Fruit fly (Drosophila melanogaster) whole organism, adult: ENCODE results near the gene CG17717.

Experiments
- CG11617 ChIP-seq: fragments of 200-800 bp; sonication (Bioruptor generic); optimal IDR thresholded peaks from 2 replicates; lab custom pipeline; 2017; ENCODE audit warnings: mild to moderate bottlenecking, missing biosample characterization, missing genetic modification reagents, missing genetic modification characterization
- CG12768 ChIP-seq: fragments of 200-800 bp; sonication (Bioruptor generic); optimal IDR thresholded peaks from 2 replicates; lab custom pipeline; 2017; ENCODE audit warnings: missing biosample characterization, missing genetic modification characterization, mild to moderate bottlenecking, moderate library complexity, missing genetic modification reagents
- CG14711 ChIP-seq: fragments of 200-800 bp; sonication (Bioruptor generic); optimal IDR thresholded peaks from 2 replicates; lab custom pipeline; 2018; ENCODE audit warnings: missing biosample characterization, mild to moderate bottlenecking, missing genetic modification characterization, moderate library complexity
- CG1620 ChIP-seq: fragments of 200-800 bp; sonication (Bioruptor generic); optimal IDR thresholded peaks from 2 replicates; lab custom pipeline; 2016; ENCODE audit warnings: missing biosample characterization, missing genetic modification characterization
- CG33017 ChIP-seq: fragments of 200-800 bp; sonication (Bioruptor generic); optimal IDR thresholded peaks from 2 replicates; lab custom pipeline; 2018; ENCODE audit warnings: missing biosample characterization, mild to moderate bottlenecking, missing genetic modification characterization, moderate library complexity
- CG5204 ChIP-seq: fragments of 200-800 bp; sonication (Bioruptor generic); optimal IDR thresholded peaks from 2 replicates; lab custom pipeline; 2016; ENCODE audit warnings: missing biosample characterization, missing genetic modification characterization
- CG7045 ChIP-seq: fragments of 200-800 bp; sonication (Bioruptor generic); optimal IDR thresholded peaks from 2 replicates; lab custom pipeline; 2017; ENCODE audit warnings: missing biosample characterization, mild to moderate bottlenecking, missing genetic modification characterization
- CG7101 ChIP-seq: fragments of 200-800 bp; sonication (Bioruptor generic); optimal IDR thresholded peaks from 2 replicates; lab custom pipeline; 2018; ENCODE audit warnings: missing biosample characterization, mild to moderate bottlenecking, missing genetic modification characterization, moderate library complexity
- Clk ChIP-seq: fragments of 200-800 bp; sonication (Bioruptor generic); optimal IDR thresholded peaks from 2 replicates; lab custom pipeline; 2017; ENCODE audit warnings: missing biosample characterization, missing genetic modification characterization
- Crg-1 ChIP-seq: fragments of 200-800 bp; sonication (Bioruptor generic); optimal IDR thresholded peaks from 2 replicates; lab custom pipeline; 2016; ENCODE audit warnings: missing biosample characterization, missing genetic modification characterization
- Hr96 ChIP-seq: fragments of 200-800 bp; sonication (Bioruptor generic); optimal IDR thresholded peaks from 2 replicates; lab custom pipeline; 2016; ENCODE audit warnings: missing biosample characterization, missing genetic modification characterization
- Mnt ChIP-seq: fragments of 200-800 bp; sonication (Bioruptor generic); optimal IDR thresholded peaks from 2 replicates; lab custom pipeline; 2016; ENCODE audit warnings: missing biosample characterization, mild to moderate bottlenecking, missing genetic modification characterization
- bab1 ChIP-seq: fragments of 200-800 bp; sonication (Bioruptor generic); optimal IDR thresholded peaks from 3 replicates; lab custom pipeline; 2019; ENCODE audit warnings: missing biosample characterization, mild to moderate bottlenecking, missing genetic modification characterization, moderate library complexity
- cic ChIP-seq: fragments of 200-800 bp; sonication (Bioruptor generic); optimal IDR thresholded peaks from 2 replicates; lab custom pipeline; 2017; ENCODE audit warnings: missing biosample characterization, mild to moderate bottlenecking, missing genetic modification characterization, moderate library complexity
- cnc ChIP-seq, 2 experiments: fragments of >200 bp; optimal IDR thresholded peaks; 2 replicates each; lab custom pipeline; 2017
- kay ChIP-seq: fragments of 200-800 bp; sonication (Bioruptor generic); peaks from one replicate; lab custom pipeline; 2016; ENCODE audit warnings: missing biosample characterization, missing genetic modification characterization, borderline replicate concordance
- ovo ChIP-seq: fragments of 200-800 bp; sonication (Bioruptor generic); optimal IDR thresholded peaks from 2 replicates; lab custom pipeline; 2016; ENCODE audit warnings: missing biosample characterization, missing genetic modification characterization
- pad ChIP-seq: fragments of 200-800 bp; sonication (Bioruptor generic); optimal IDR thresholded peaks from 3 replicates; lab custom pipeline; 2017; ENCODE audit warnings: missing biosample characterization, missing genetic modification characterization, mild to moderate bottlenecking, moderate library complexity, missing genetic modification reagents
- tj ChIP-seq: fragments of 200-800 bp; sonication (Bioruptor generic); optimal IDR thresholded peaks from 3 replicates; lab custom pipeline; 2017; ENCODE audit warnings: missing biosample characterization, mild to moderate bottlenecking, missing genetic modification characterization, moderate library complexity

CG17717 gene

DNA sequence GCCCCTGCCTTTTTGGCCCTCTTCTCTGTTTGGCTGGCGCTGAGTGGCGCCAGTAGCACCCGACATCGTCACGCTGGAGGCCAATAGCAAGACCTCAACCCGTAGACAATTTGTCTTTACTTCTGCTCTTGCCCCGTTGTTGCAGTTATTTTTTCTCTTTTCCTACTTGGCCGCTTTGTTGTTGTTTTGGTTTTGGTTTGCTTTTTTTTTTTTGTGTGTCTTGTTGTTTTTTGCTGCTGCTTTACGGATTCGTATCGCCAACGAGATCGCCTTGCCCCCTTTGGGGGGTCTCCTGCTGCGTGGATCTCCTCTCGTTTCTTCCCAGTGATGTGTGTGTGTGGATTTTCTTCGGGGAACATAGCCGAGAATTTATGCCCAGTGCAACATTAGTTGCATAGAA is 42.8 kb downstream of the CG17717 start:
- no peak for TF ChIP-seq Crg-1 (GFP tag; lab: Kevin White, UChicago)
- TF ChIP-seq CG1620 (GFP tag; lab: Kevin White, UChicago): no peak
- TF ChIP-seq tj (GFP tag; lab: Kevin White, UChicago): no peak
- no peak for TF ChIP-seq Mnt (GFP tag; lab: Kevin White, UChicago)
- no peak for TF ChIP-seq cic
- no peak for TF ChIP-seq pad (GFP tag; lab: Kevin White, UChicago)
- no peak for TF ChIP-seq CG7045
- no peak for TF ChIP-seq Clk (GFP tag; lab: Kevin White, UChicago)
- no peak for TF ChIP-seq CG12768 (GFP tag; lab: Kevin White, UChicago)
- no peak for TF ChIP-seq ovo (GFP tag; lab: Kevin White, UChicago)
- TF ChIP-seq CG11617 (GFP tag; lab: Kevin White, UChicago): no peak
- no peak for TF ChIP-seq CG7101 (tag; lab: Kevin White, UChicago)
- no peak for TF ChIP-seq Hr96 (GFP tag; lab: Kevin White, UChicago)
- TF ChIP-seq cnc (optimal IDR thresholded peaks at IDR 0.05; lab: Kevin White, UChicago): no peak
- TF ChIP-seq CG14711: no peak
- no peak for TF ChIP-seq CG5204 (GFP tag; lab: Kevin White, UChicago)
- TF ChIP-seq kay (GFP tag; lab: Kevin White, UChicago): no peak
- no peak for TF ChIP-seq bab1
- TF ChIP-seq CG33017: no peak

DNA sequence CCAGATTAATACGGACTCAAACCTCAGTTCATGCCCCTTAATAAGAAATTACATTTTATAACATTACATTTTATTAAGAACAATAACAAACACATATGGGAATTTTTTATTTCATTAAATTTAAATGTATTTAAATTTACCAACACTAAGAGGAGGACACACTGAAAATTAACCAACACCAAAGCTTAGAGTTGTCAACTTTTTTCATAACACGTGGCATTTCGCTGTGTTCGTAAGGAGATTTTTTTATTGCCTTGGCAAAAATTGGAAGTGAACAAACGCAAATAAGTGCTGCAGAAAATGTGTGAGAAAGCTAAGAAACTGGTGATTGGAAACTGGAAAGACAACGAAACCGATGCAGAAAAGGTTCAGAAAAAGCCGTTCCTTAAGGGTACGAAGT is 44.6 kb downstream of the CG17717 start, which contains the start of gene CG14443:
Gene CG14443 (plus strand): TSS at position 301 of the 400 bp plus-strand sequence.
- TF ChIP-seq Mnt (GFP tag; lab: Kevin White, UChicago): no peak
- no peak for TF ChIP-seq pad (GFP tag; lab: Kevin White, UChicago)
- TF ChIP-seq kay (GFP tag; lab: Kevin White, UChicago): no peak
- TF ChIP-seq CG12768 (GFP tag; lab: Kevin White, UChicago): no peak

DNA sequence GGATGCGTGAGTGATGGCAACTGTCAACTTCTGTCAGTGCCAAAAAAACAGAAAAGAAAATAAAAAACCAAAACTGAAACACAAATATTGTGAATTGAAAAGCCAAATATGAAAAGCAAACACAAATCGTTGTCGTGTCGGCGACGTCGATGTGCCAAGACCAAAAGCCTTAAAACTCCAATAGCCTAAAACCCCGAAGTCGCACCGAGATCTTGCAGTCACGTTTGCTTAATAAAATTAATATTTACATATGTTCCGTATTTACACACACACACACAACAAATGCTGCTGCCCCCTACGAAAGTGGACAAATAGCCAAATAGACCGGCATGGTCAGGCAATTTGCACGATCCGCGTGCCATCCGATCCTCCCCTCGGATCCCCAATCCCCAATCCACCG is 49.0 kb downstream of the CG17717 start:
- no peak for TF ChIP-seq Mnt (GFP tag; lab: Kevin White, UChicago)
- no peak for TF ChIP-seq pad (GFP tag; lab: Kevin White, UChicago)
- TF ChIP-seq CG7101 (tag; lab: Kevin White, UChicago): no peak
- TF ChIP-seq CG1620 (GFP tag; lab: Kevin White, UChicago): no peak
- no peak for TF ChIP-seq cic
- no peak for TF ChIP-seq CG12768 (GFP tag; lab: Kevin White, UChicago)
- no peak for TF ChIP-seq ovo (GFP tag; lab: Kevin White, UChicago)
- TF ChIP-seq Hr96 (GFP tag; lab: Kevin White, UChicago): no peak
- TF ChIP-seq CG33017: no peak
- no peak for TF ChIP-seq cnc (optimal IDR thresholded peaks at IDR 0.05; lab: Kevin White, UChicago)
- TF ChIP-seq Clk (GFP tag; lab: Kevin White, UChicago): no peak
- no peak for TF ChIP-seq bab1
